Worm (Caenorhabditis elegans): Measurements from ENCODE around the gene fbxa-209.

Gene fbxa-209

DNA sequence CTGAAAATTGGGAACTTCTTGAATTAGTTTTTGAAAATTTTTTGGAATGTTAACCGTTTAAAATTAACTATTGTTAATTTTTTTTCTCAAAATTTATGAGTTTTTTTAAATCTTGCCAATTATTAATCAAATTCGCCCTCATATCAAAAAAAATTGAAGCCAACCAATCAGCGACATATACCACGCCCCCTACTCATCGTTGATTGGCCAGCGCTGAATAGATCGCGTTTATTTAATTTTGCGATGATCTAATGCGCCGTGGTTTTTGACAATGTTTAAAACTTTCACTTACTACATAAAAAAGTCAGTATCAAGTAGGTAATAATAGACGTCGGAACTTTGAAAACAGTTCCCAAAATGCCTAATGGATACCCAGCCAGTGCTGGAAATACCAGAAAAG is 15.5 kb upstream of the fbxa-209 start:
- no peak for TF ChIP-seq hmg-4 (GFP tag; optimal IDR thresholded peaks at IDR 0.05)
- no peak for TF ChIP-seq tbx-37 (GFP tag; conservative IDR thresholded peaks at IDR 0.05)
- no peak for TF ChIP-seq hnd-1 (tag; optimal IDR thresholded peaks at IDR 0.05)
- no peak for TF ChIP-seq ceh-13 (GFP tag; optimal IDR thresholded peaks at IDR 0.05)
- TF ChIP-seq scrt-1 (GFP tag; IDR thresholded peaks at IDR 0.05) = no peak
- TF ChIP-seq ama-1 (optimal IDR thresholded peaks at IDR 0.05) = no peak
- TF ChIP-seq aly-1 (tag; optimal IDR thresholded peaks at IDR 0.05) = no peak
- no peak for TF ChIP-seq hmbx-1 (tag; optimal IDR thresholded peaks at IDR 0.05)
- no peak for TF ChIP-seq ets-7 (tag; optimal IDR thresholded peaks at IDR 0.05)
- TF ChIP-seq tbx-11 (GFP tag; IDR thresholded peaks at IDR 0.05) = no peak
- TF ChIP-seq B0310.2 (tag; optimal IDR thresholded peaks at IDR 0.05) = no peak
- no peak for TF ChIP-seq tra-4 (tag; optimal IDR thresholded peaks at IDR 0.05)
- no peak for TF ChIP-seq ceh-36 (tag; optimal IDR thresholded peaks at IDR 0.05)
- TF ChIP-seq pes-1 (GFP tag; IDR thresholded peaks at IDR 0.05) = no peak
- TF ChIP-seq sea-1 (GFP tag; conservative IDR thresholded peaks at IDR 0.05) = no peak
- no peak for TF ChIP-seq F13C5.2 (tag; optimal IDR thresholded peaks at IDR 0.05)
- no peak for TF ChIP-seq flt-1 (GFP tag; IDR thresholded peaks at IDR 0.05)

DNA sequence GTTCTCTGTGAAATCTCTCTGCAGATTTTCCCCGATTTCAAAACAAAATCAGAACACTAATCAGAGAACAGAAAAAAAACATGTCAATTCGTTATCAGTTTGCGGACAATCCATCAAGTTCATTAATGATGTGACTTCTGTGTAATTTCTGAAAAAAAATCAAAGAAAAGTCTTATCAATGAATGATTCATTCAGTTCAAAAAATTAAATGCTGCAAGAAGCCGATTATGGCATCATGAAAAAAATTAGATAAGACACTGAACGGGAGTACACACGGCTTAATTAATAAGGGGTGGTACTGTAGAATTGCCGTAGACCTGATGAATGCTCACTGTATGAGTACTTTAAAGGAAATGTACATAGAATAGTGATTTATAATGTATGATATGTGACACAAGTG is 9.3 kb upstream of the fbxa-209 start:
- TF ChIP-seq tbx-37 (GFP tag; conservative IDR thresholded peaks at IDR 0.05) (no peak), hnd-1 (tag; optimal IDR thresholded peaks at IDR 0.05) (no peak), sea-1 (GFP tag; conservative IDR thresholded peaks at IDR 0.05) (no peak), ets-7 (tag; optimal IDR thresholded peaks at IDR 0.05) (no peak), scrt-1 (GFP tag; IDR thresholded peaks at IDR 0.05) (no peak), tra-4 (tag; optimal IDR thresholded peaks at IDR 0.05) (no peak), ceh-36 (tag; optimal IDR thresholded peaks at IDR 0.05) (no peak)

DNA sequence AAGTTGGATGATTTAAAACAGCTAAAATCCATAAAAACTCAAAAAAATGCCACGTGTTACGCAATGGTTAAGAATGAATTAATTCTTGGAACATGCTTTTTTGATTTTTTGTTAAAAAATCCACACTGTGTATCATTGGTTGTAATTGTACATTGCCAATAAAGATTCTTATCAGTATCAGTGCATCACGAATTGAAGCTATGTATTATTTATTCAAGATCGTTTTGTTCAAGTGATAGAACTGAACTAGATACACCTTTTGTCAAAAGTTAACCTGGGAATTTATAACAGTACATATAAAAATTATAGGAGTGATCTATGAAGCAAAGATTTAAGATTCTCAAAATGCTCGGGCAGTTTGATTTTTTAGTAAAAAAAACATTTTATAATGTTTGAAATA is 7.8 kb upstream of the fbxa-209 start:
- TF ChIP-seq hmbx-1 (tag; optimal IDR thresholded peaks at IDR 0.05) = no peak
- TF ChIP-seq sea-1 (GFP tag; conservative IDR thresholded peaks at IDR 0.05) = no peak
- TF ChIP-seq tbx-11 (GFP tag; IDR thresholded peaks at IDR 0.05) = no peak
- TF ChIP-seq B0310.2 (tag; optimal IDR thresholded peaks at IDR 0.05) = no peak
- no peak for TF ChIP-seq ama-1 (optimal IDR thresholded peaks at IDR 0.05)
- no peak for TF ChIP-seq scrt-1 (GFP tag; IDR thresholded peaks at IDR 0.05)
- TF ChIP-seq aly-1 (tag; optimal IDR thresholded peaks at IDR 0.05) = no peak
- no peak for TF ChIP-seq flt-1 (GFP tag; IDR thresholded peaks at IDR 0.05)
- TF ChIP-seq ceh-13 (GFP tag; optimal IDR thresholded peaks at IDR 0.05) = no peak
- no peak for TF ChIP-seq hmg-4 (GFP tag; optimal IDR thresholded peaks at IDR 0.05)
- TF ChIP-seq tbx-37 (GFP tag; conservative IDR thresholded peaks at IDR 0.05) = no peak
- TF ChIP-seq hnd-1 (tag; optimal IDR thresholded peaks at IDR 0.05) = no peak
- TF ChIP-seq ceh-36 (tag; optimal IDR thresholded peaks at IDR 0.05) = no peak
- TF ChIP-seq pes-1 (GFP tag; IDR thresholded peaks at IDR 0.05) = no peak
- no peak for TF ChIP-seq tra-4 (tag; optimal IDR thresholded peaks at IDR 0.05)
- TF ChIP-seq F13C5.2 (tag; optimal IDR thresholded peaks at IDR 0.05) = no peak
- no peak for TF ChIP-seq ets-7 (tag; optimal IDR thresholded peaks at IDR 0.05)

DNA sequence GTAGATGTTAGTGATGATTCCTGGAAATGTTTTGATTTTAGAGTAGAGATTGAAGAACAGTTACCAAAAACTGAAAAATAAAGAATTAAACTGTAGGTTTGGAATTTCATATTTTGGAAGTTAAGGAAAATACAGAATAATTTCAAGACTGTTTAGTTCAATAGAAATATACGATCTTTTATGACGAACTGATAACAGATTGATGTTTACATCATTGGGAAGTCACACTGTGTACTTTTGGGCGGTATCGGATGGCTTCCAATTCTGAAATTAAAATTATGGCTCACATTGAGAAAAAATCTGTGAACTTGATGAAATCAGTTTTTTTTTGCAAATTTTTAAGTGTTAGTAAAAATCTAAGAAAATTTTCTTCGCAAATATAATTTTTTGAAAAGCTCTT is 5.6 kb upstream of the fbxa-209 start, which contains the start of gene T26H5.8:
T26H5.8 (minus strand) TSS at position 270 of the 400 bp plus-strand sequence.
- TF ChIP-seq F13C5.2 (tag; optimal IDR thresholded peaks at IDR 0.05) (no peak), ets-7 (tag; optimal IDR thresholded peaks at IDR 0.05) (no peak), pes-1 (GFP tag; IDR thresholded peaks at IDR 0.05) (no peak), hnd-1 (tag; optimal IDR thresholded peaks at IDR 0.05) (no peak), aly-1 (tag; optimal IDR thresholded peaks at IDR 0.05) (no peak), hmbx-1 (tag; optimal IDR thresholded peaks at IDR 0.05) (no peak), flt-1 (GFP tag; IDR thresholded peaks at IDR 0.05) (no peak), tbx-37 (GFP tag; conservative IDR thresholded peaks at IDR 0.05) (no peak), scrt-1 (GFP tag; IDR thresholded peaks at IDR 0.05) (no peak)

DNA sequence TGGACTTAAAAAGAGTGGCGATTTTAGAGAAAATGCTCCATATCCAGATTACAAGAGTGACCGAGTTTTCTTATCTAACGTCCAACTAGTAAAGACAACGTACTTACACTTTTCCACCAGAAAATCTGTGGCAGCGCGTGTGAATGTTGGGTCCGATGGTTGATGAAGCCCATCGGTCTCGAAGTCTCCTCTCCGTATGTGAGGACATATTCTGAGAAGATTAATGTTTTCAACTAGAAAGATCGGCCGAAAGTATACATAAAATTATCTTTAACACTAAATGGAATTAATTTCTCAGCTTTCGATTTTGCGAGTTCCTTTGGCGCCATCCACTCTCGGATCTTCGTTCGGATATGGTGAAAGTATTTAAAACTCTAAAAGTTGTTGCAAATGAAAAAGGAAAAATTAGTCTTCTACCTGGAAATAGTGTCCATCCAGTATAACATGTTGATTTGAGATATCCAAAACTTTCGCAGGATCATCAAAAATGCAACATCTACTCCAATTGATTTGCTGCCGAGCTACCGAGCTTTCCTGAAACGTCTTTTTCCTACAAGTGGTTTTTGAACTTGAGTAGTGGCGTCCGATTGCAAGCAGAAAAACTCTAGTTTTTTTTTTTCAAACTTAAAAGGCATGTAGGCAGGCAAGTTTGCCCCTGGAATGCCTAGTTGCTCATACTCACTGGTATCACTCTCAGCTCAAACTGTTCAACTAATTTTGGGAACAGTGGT is 4.6 kb upstream of the fbxa-209 start:
- TF ChIP-seq ama-1 (optimal IDR thresholded peaks at IDR 0.05) = no peak
- no peak for TF ChIP-seq ceh-36 (tag; optimal IDR thresholded peaks at IDR 0.05)
- TF ChIP-seq ceh-13 (GFP tag; optimal IDR thresholded peaks at IDR 0.05) = no peak
- no peak for TF ChIP-seq aly-1 (tag; optimal IDR thresholded peaks at IDR 0.05)
- no peak for TF ChIP-seq tra-4 (tag; optimal IDR thresholded peaks at IDR 0.05)
- TF ChIP-seq B0310.2 (tag; optimal IDR thresholded peaks at IDR 0.05) = no peak
- TF ChIP-seq hmbx-1 (tag; optimal IDR thresholded peaks at IDR 0.05) = no peak
- no peak for TF ChIP-seq F13C5.2 (tag; optimal IDR thresholded peaks at IDR 0.05)
- no peak for TF ChIP-seq hmg-4 (GFP tag; optimal IDR thresholded peaks at IDR 0.05)

DNA sequence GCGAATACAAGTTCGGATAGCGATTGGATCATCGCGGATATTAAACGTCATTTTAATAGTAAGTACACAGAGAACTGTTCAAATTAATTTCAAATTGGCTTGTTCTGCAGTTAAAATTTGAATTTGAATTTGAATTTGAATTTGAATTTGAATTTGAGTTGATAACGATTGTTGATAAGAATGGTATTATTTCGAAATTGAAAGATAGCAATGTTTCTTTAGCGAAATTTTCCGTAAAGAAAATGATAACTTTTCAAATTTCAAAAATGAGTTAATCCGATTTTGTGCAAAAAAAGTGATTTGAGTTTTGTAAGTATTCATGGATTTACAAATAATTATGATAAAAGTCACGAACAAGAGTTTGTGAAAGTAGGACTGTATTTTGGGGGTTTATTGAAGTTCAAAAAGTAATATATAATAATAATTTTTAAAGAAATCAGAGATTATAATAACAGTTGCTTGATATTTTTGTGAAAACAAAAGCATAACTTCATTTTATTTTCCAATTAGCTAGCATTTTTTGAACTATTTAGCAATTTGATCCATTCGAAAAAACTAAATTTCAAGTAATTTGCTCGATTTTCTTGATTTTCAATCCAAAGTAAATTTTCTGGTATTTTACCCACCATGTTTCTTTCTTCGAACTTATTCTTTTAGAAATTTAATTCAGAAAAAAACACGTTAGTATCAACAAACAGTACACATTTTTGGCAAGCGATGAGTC is 1.3 kb downstream of the fbxa-209 start, which contains the start of gene Y36E3A.2:
Y36E3A.2 (plus strand) TSS at position 674 of the 724 bp plus-strand sequence.
- no peak for TF ChIP-seq tbx-37 (GFP tag; conservative IDR thresholded peaks at IDR 0.05)
- no peak for TF ChIP-seq F13C5.2 (tag; optimal IDR thresholded peaks at IDR 0.05)
- no peak for TF ChIP-seq sea-1 (GFP tag; conservative IDR thresholded peaks at IDR 0.05)
- no peak for TF ChIP-seq ets-7 (tag; optimal IDR thresholded peaks at IDR 0.05)
- TF ChIP-seq ceh-36 (tag; optimal IDR thresholded peaks at IDR 0.05) = no peak

DNA sequence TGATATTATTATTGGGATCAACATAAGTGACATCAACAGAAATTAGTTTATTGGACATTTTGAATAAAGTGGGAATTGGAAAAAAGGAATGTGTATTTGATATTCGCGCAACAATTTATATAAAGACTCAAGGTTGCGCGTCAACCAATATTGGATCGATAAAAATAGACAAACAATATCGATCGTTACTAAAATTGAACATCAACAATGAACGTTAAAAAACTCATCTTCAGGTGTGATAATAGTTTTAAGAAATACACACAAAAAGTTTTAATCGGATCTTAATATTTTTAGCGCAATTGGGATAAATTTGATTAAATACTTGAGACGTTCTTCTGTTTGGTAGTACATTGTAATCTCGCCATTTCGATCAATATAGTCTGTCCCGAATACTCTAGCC is 3.2 kb downstream of the fbxa-209 start, which contains the start of gene fbxa-104:
fbxa-104 (minus strand) TSS at position 83 of the 400 bp plus-strand sequence.
- TF ChIP-seq tbx-11 (GFP tag; IDR thresholded peaks at IDR 0.05) (no peak), sea-1 (GFP tag; conservative IDR thresholded peaks at IDR 0.05) (no peak), tbx-37 (GFP tag; conservative IDR thresholded peaks at IDR 0.05) (no peak), aly-1 (tag; optimal IDR thresholded peaks at IDR 0.05) (no peak), ceh-36 (tag; optimal IDR thresholded peaks at IDR 0.05) (no peak), flt-1 (GFP tag; IDR thresholded peaks at IDR 0.05) (no peak), hmg-4 (GFP tag; optimal IDR thresholded peaks at IDR 0.05) (no peak), ama-1 (optimal IDR thresholded peaks at IDR 0.05) (no peak), ets-7 (tag; optimal IDR thresholded peaks at IDR 0.05) (no peak), B0310.2 (tag; optimal IDR thresholded peaks at IDR 0.05) (no peak)

Measured in whole organism, early embryonic.